Fruit fly (Drosophila melanogaster) whole organism, embryonic: ENCODE results near the gene CG12194.

Experiments used
- CG10209 ChIP-seq: fragments of 200-800 bp; sonication (Bioruptor generic); optimal IDR thresholded peaks from 3 replicates; lab custom pipeline; 2017; ENCODE audit warnings: missing biosample characterization, mild to moderate bottlenecking, missing genetic modification characterization, missing genetic modification reagents
- CG12236 ChIP-seq: fragments of 200-800 bp; sonication (Bioruptor generic); optimal IDR thresholded peaks from 2 replicates; lab custom pipeline; 2016; ENCODE audit warnings: missing biosample characterization, missing genetic modification characterization
- CG12391 ChIP-seq: fragments of 200-800 bp; sonication (Bioruptor generic); optimal IDR thresholded peaks from 3 replicates; lab custom pipeline; 2018; ENCODE audit warnings: missing biosample characterization, mild to moderate bottlenecking, missing genetic modification characterization, moderate library complexity
- CG13287 ChIP-seq: fragments of 200-800 bp; sonication (Bioruptor generic); IDR thresholded peaks from 2 replicates; pipeline ENCODE4 v1.3.6; 2022; ENCODE audit warnings: missing biosample characterization, missing genetic modification characterization; ENCODE audit not compliant: partially characterized antibody
- CG17361 ChIP-seq: fragments of 200-800 bp; sonication (Bioruptor generic); IDR thresholded peaks from 3 replicates; pipeline ENCODE4 v1.3.6; 2022; ENCODE audit warnings: missing biosample characterization, missing genetic modification characterization
- CG2678 ChIP-seq: fragments of 200-800 bp; sonication (Bioruptor generic); optimal IDR thresholded peaks from 3 replicates; lab custom pipeline; 2019; ENCODE audit warnings: missing biosample characterization, mild to moderate bottlenecking, missing genetic modification characterization, moderate library complexity
- CG3065 ChIP-seq: fragments of 200-800 bp; sonication (Bioruptor generic); optimal IDR thresholded peaks from 2 replicates; lab custom pipeline; 2016; ENCODE audit warnings: missing biosample characterization, missing genetic modification characterization
- CG31441 ChIP-seq: fragments of 200-800 bp; sonication (Bioruptor generic); IDR thresholded peaks from 2 replicates; pipeline ENCODE4 v1.3.6; 2022; ENCODE audit warnings: missing biosample characterization, missing genetic modification characterization
- CG32767 ChIP-seq: fragments of 200-800 bp; sonication (Bioruptor generic); IDR thresholded peaks from 2 replicates; pipeline ENCODE4 v1.3.6; 2022; ENCODE audit warnings: missing biosample characterization, missing genetic modification characterization
- CG6175 ChIP-seq: fragments of 200-800 bp; sonication (Bioruptor generic); IDR thresholded peaks from 3 replicates; pipeline ENCODE4 v1.3.6; 2022; ENCODE audit warnings: missing biosample characterization, missing genetic modification characterization
- CG6791 ChIP-seq: fragments of 200-800 bp; sonication (Bioruptor generic); IDR thresholded peaks from 3 replicates; pipeline ENCODE4 v1.3.6; 2022; ENCODE audit warnings: missing biosample characterization, missing genetic modification characterization; ENCODE audit not compliant: partially characterized antibody
- CG7372 ChIP-seq: fragments of 200-800 bp; sonication (Bioruptor generic); IDR thresholded peaks from 2 replicates; pipeline ENCODE4 v1.3.6; 2022; ENCODE audit warnings: missing biosample characterization, missing genetic modification characterization
- CG8359 ChIP-seq: fragments of 200-800 bp; sonication (Bioruptor generic); optimal IDR thresholded peaks from 2 replicates; lab custom pipeline; 2017; ENCODE audit warnings: missing biosample characterization, mild to moderate bottlenecking, missing genetic modification characterization, borderline replicate concordance
- CHES-1-like ChIP-seq: fragments of 200-800 bp; sonication (Bioruptor generic); optimal IDR thresholded peaks from 2 replicates; lab custom pipeline; 2016; ENCODE audit warnings: missing biosample characterization, missing genetic modification characterization
- CoRest ChIP-seq: fragments of 200-800 bp; sonication (Bioruptor generic); optimal IDR thresholded peaks from 3 replicates; lab custom pipeline; 2018; ENCODE audit warnings: missing biosample characterization, mild to moderate bottlenecking, missing genetic modification characterization, moderate library complexity
- D19A ChIP-seq: fragments of 200-800 bp; optimal IDR thresholded peaks from 3 replicates; lab custom pipeline; 2019; ENCODE audit warnings: missing biosample characterization, mild to moderate bottlenecking, missing genetic modification characterization, moderate library complexity
- Dip2 ChIP-seq: fragments of 200-800 bp; sonication (Bioruptor generic); IDR thresholded peaks from 2 replicates; pipeline ENCODE4 v1.3.6; 2022; ENCODE audit warnings: missing biosample characterization, missing genetic modification characterization
- H15 ChIP-seq: fragments of 200-800 bp; sonication (Bioruptor generic); IDR thresholded peaks from 3 replicates; pipeline ENCODE4 v1.3.6; 2022; ENCODE audit warnings: missing biosample characterization, missing genetic modification characterization
- HLH3B ChIP-seq: fragments of 200-800 bp; sonication (Bioruptor generic); IDR thresholded peaks from 2 replicates; pipeline ENCODE4 v1.3.6; 2022; ENCODE audit warnings: missing biosample characterization, missing genetic modification characterization
- HmgD ChIP-seq: fragments of 200-800 bp; sonication (Bioruptor generic); optimal IDR thresholded peaks from 3 replicates; lab custom pipeline; 2016; ENCODE audit warnings: missing biosample characterization, missing genetic modification characterization
- Hr78 ChIP-seq, 2 experiments: fragments of 200-800 bp in 1 of 2; fragments of >200 bp in 1 of 2; sonication (Bioruptor generic) in 1 of 2; optimal IDR thresholded peaks; 2 replicates each; lab custom pipeline; 2017 to 2019; ENCODE audit warnings: missing biosample characterization in 2 of 2, missing genetic modification characterization in 2 of 2, mild to moderate bottlenecking in 1 of 2, moderate library complexity in 1 of 2
- NC2β ChIP-seq: fragments of 200-800 bp; sonication (Bioruptor generic); optimal IDR thresholded peaks from 2 replicates; lab custom pipeline; 2016; ENCODE audit warnings: missing biosample characterization, missing genetic modification characterization
- Nf-YA ChIP-seq: fragments of 200-800 bp; sonication (Bioruptor generic); IDR thresholded peaks from 2 replicates; pipeline ENCODE4 v1.3.6; 2022; ENCODE audit warnings: missing biosample characterization, missing genetic modification characterization
- Pdp1 ChIP-seq, 2 experiments: fragments of 200-800 bp; sonication (Bioruptor generic); optimal IDR thresholded peaks; 3 replicates each; lab custom pipeline; 2016; ENCODE audit warnings: missing biosample characterization in 2 of 2, missing genetic modification characterization in 2 of 2, mild to moderate bottlenecking in 1 of 2, moderate library complexity in 1 of 2
- Poxn ChIP-seq: fragments of 200-800 bp; sonication (Bioruptor generic); IDR thresholded peaks from 2 replicates; pipeline ENCODE4 v1.3.6; 2022; ENCODE audit warnings: missing biosample characterization, missing genetic modification characterization
- Ravus ChIP-seq: fragments of 200-800 bp; sonication (Bioruptor generic); IDR thresholded peaks from 2 replicates; pipeline ENCODE4 v1.3.6; 2022; ENCODE audit warnings: missing biosample characterization, missing genetic modification characterization
- ara ChIP-seq: fragments of 200-800 bp; sonication (Bioruptor generic); IDR thresholded peaks from 2 replicates; pipeline ENCODE4 v1.3.6; 2022; ENCODE audit warnings: missing biosample characterization, missing genetic modification characterization
- az2 ChIP-seq: fragments of 200-800 bp; sonication (Bioruptor generic); optimal IDR thresholded peaks from 3 replicates; lab custom pipeline; 2016; ENCODE audit warnings: missing biosample characterization, missing genetic modification characterization
- bbx ChIP-seq: fragments of 200-800 bp; sonication (Bioruptor generic); IDR thresholded peaks from 2 replicates; pipeline ENCODE4 v1.3.6; 2022; ENCODE audit warnings: missing biosample characterization, missing genetic modification characterization; ENCODE audit not compliant: partially characterized antibody
- bcd ChIP-seq: fragments of 200-800 bp; sonication (Bioruptor generic); optimal IDR thresholded peaks from 2 replicates; lab custom pipeline; 2017; ENCODE audit warnings: missing biosample characterization, mild to moderate bottlenecking, missing genetic modification characterization
- btn ChIP-seq: fragments of 200-800 bp; sonication (Bioruptor generic); optimal IDR thresholded peaks from 2 replicates; lab custom pipeline; 2016; ENCODE audit warnings: missing biosample characterization, missing genetic modification characterization
- cad ChIP-seq: fragments of >200 bp; optimal IDR thresholded peaks from 2 replicates; lab custom pipeline; 2017; ENCODE audit warnings: missing biosample characterization, missing genetic modification characterization
- dmrt11E ChIP-seq: fragments of 200-800 bp; sonication (Bioruptor generic); optimal IDR thresholded peaks from 3 replicates; lab custom pipeline; 2018; ENCODE audit warnings: missing biosample characterization, mild to moderate bottlenecking, missing genetic modification characterization, moderate library complexity
- dpn ChIP-seq, 2 experiments: fragments of 200-800 bp; sonication (Bioruptor generic); optimal IDR thresholded peaks; 3 replicates each; lab custom pipeline; 2016; ENCODE audit warnings: missing biosample characterization in 2 of 2, missing genetic modification characterization in 2 of 2
- emc ChIP-seq: fragments of 200-800 bp; sonication (Bioruptor generic); optimal IDR thresholded peaks from 2 replicates; lab custom pipeline; 2016; ENCODE audit warnings: missing biosample characterization, missing genetic modification characterization
- fd102C ChIP-seq: fragments of 200-800 bp; sonication (Bioruptor generic); optimal IDR thresholded peaks from 2 replicates; lab custom pipeline; 2018; ENCODE audit warnings: missing biosample characterization, mild to moderate bottlenecking, missing genetic modification characterization, moderate library complexity
- fd3F ChIP-seq: fragments of 200-800 bp; sonication (Bioruptor generic); optimal IDR thresholded peaks from 2 replicates; lab custom pipeline; 2018; ENCODE audit warnings: missing biosample characterization, mild to moderate bottlenecking, missing genetic modification characterization, moderate library complexity
- gfzf ChIP-seq: fragments of 200-800 bp; sonication (Bioruptor generic); optimal IDR thresholded peaks from 2 replicates; lab custom pipeline; 2016; ENCODE audit warnings: missing biosample characterization, mild to moderate bottlenecking, missing genetic modification characterization, moderate library complexity
- ind ChIP-seq: fragments of 200-800 bp; sonication (Bioruptor generic); optimal IDR thresholded peaks from 3 replicates; lab custom pipeline; 2016; ENCODE audit warnings: missing biosample characterization, missing genetic modification characterization
- knrl ChIP-seq: fragments of 200-800 bp; sonication (Bioruptor generic); IDR thresholded peaks from 3 replicates; pipeline ENCODE4 v1.3.6; 2022; ENCODE audit warnings: missing biosample characterization, missing genetic modification characterization; ENCODE audit not compliant: partially characterized antibody
- odd ChIP-seq: fragments of 200-800 bp; sonication (Bioruptor generic); optimal IDR thresholded peaks from 2 replicates; lab custom pipeline; 2017; ENCODE audit warnings: missing biosample characterization, mild to moderate bottlenecking, missing genetic modification characterization
- pan ChIP-seq, 4 experiments: fragments of >200 bp in 3 of 4; fragments of 200-800 bp in 1 of 4; sonication (Bioruptor generic) in 1 of 4; optimal IDR thresholded peaks in 3 of 4; IDR thresholded peaks in 1 of 4; 2 replicates each; pipeline versions ENCODE4 v1.3.6 to Lab custom; 2017 to 2022; ENCODE audit warnings: missing biosample characterization in 2 of 4, missing genetic modification characterization in 2 of 4, mixed read lengths in 1 of 4
- pb ChIP-seq: fragments of 200-800 bp; sonication (Bioruptor generic); optimal IDR thresholded peaks from 3 replicates; lab custom pipeline; 2016; ENCODE audit warnings: missing biosample characterization, missing genetic modification characterization
- stwl ChIP-seq: fragments of 200-800 bp; sonication (Bioruptor generic); optimal IDR thresholded peaks from 3 replicates; lab custom pipeline; 2018; ENCODE audit warnings: missing biosample characterization, mild to moderate bottlenecking, missing genetic modification characterization, moderate library complexity
- trem ChIP-seq: fragments of 200-800 bp; optimal IDR thresholded peaks from 3 replicates; lab custom pipeline; 2019; ENCODE audit warnings: missing biosample characterization, mild to moderate bottlenecking, missing genetic modification characterization, moderate library complexity
- unc-4 ChIP-seq: fragments of 200-800 bp; sonication (Bioruptor generic); IDR thresholded peaks from 2 replicates; pipeline ENCODE4 v1.3.6; 2022; ENCODE audit warnings: missing biosample characterization, missing genetic modification characterization; ENCODE audit not compliant: partially characterized antibody
- unpg ChIP-seq: fragments of 200-800 bp; sonication (Bioruptor generic); optimal IDR thresholded peaks from 3 replicates; lab custom pipeline; 2018; ENCODE audit warnings: missing biosample characterization, mild to moderate bottlenecking, missing genetic modification characterization, moderate library complexity
- vfl ChIP-seq: fragments of 200-800 bp; sonication (Bioruptor generic); optimal IDR thresholded peaks from 2 replicates; lab custom pipeline; 2016; ENCODE audit warnings: missing biosample characterization, missing genetic modification characterization
- yki ChIP-seq: fragments of >200 bp; optimal IDR thresholded peaks from 3 replicates; lab custom pipeline; 2018
- zfh1 ChIP-seq: fragments of 200-800 bp; sonication (Bioruptor generic); IDR thresholded peaks from 3 replicates; pipeline ENCODE4 v1.3.6; 2022; ENCODE audit warnings: missing biosample characterization, missing genetic modification characterization

The CG12194 gene

dm6 chr2L:4821319-4821717 is 16.8 kb upstream of the CG12194 start (continued):
- peak; percentile 36 for TF ChIP-seq CG12391
- TF ChIP-seq CG17361, result peak; percentile 90
- TF ChIP-seq H15 (GFP tag; lab: Robert Waterston, UW), result no peak
- no peak for TF ChIP-seq cad
- TF ChIP-seq btn (GFP tag; lab: Kevin White, UChicago), result peak; percentile 5
- TF ChIP-seq odd (GFP tag; lab: Kevin White, UChicago), result peak; percentile 67
- peak; percentile 68 for TF ChIP-seq D19A (tag; lab: Kevin White, UChicago)
- peak; percentile 31; the same call in 1 of the 2 replicates for TF ChIP-seq HLH3B (GFP tag; lab: Robert Waterston, UW)
- TF ChIP-seq ind, result peak; percentile 49
- peak; percentile 31 for TF ChIP-seq CHES-1-like (GFP tag; lab: Kevin White, UChicago)
- peak; percentile 18 for TF ChIP-seq dmrt11E (tag; lab: Kevin White, UChicago)
- TF ChIP-seq vfl (GFP tag; lab: Kevin White, UChicago), result peak; percentile 46
- TF ChIP-seq fd102C (GFP tag; lab: Kevin White, UChicago), result no peak
- no peak for TF ChIP-seq CG3065
- no peak for TF ChIP-seq yki
- TF ChIP-seq Nf-YA (GFP tag; lab: Robert Waterston, UW), result no peak
- TF ChIP-seq az2, result peak; percentile 44
- 0 out of 2 replicates have a peak, but pooled peaks have one; percentile 28 for TF ChIP-seq Dip2 (GFP tag; lab: Robert Waterston, UW)
- no peak for TF ChIP-seq gfzf (GFP tag; lab: Kevin White, UChicago)
- TF ChIP-seq pb, result no peak
- no peak for TF ChIP-seq CG6791
- TF ChIP-seq CG8359 (GFP tag; lab: Kevin White, UChicago), result peak; percentile 22
- TF ChIP-seq CG7372 (GFP tag; lab: Robert Waterston, UW), result peak; percentile 75
- TF ChIP-seq unc-4 (GFP tag; lab: Robert Waterston, UW), result no peak
- no peak for TF ChIP-seq HmgD (GFP tag; lab: Kevin White, UChicago)
- TF ChIP-seq Poxn, result no peak
- TF ChIP-seq fd3F (GFP tag; lab: Kevin White, UChicago), result peak; percentile 46
- TF ChIP-seq Ravus (GFP tag; lab: Robert Waterston, UW), result peak; percentile 34
- TF ChIP-seq CG12236 (GFP tag; lab: Kevin White, UChicago), result no peak
- TF ChIP-seq Hr78 (GFP tag; optimal IDR thresholded peaks at IDR 0.05; lab: Kevin White, UChicago), result peak in 1 of 2 experiments; percentile 4
- TF ChIP-seq NC2β (GFP tag; lab: Kevin White, UChicago), result no peak
- peak; percentile 57; the same call in 1 of the 2 replicates for TF ChIP-seq ara (GFP tag; lab: Robert Waterston, UW)
- TF ChIP-seq emc (GFP tag; lab: Kevin White, UChicago), result peak; percentile 8
- TF ChIP-seq zfh1 (GFP tag; lab: Robert Waterston, UW), result peak; percentile 69
- peak; percentile 25 to 44 for TF ChIP-seq Pdp1 (GFP tag; optimal IDR thresholded peaks at IDR 0.05; lab: Kevin White, UChicago)
- TF ChIP-seq CG13287 (GFP tag; lab: Robert Waterston, UW), result no peak
- peak; percentile 58 for TF ChIP-seq unpg (GFP tag; lab: Kevin White, UChicago)
- peak; percentile 73 for TF ChIP-seq CG10209 (GFP tag; lab: Kevin White, UChicago)
- no peak; the same call in 2 of the 3 replicates for TF ChIP-seq knrl (GFP tag; lab: Robert Waterston, UW)
- no peak for TF ChIP-seq CG6175 (GFP tag; lab: Robert Waterston, UW)
- no peak for TF ChIP-seq stwl (tag; lab: Kevin White, UChicago)
- TF ChIP-seq pan (optimal IDR thresholded peaks at IDR 0.05; lab: Kevin White, UChicago), result no peak
- TF ChIP-seq pan (GFP tag; optimal IDR thresholded peaks at IDR 0.05 in 1 of 2, IDR thresholded peaks at IDR 0.05 in 1 of 2), result peak in 1 of 2 experiments; percentile 66
- TF ChIP-seq CG32767 (GFP tag; lab: Robert Waterston, UW), result no peak; the same call in 1 of the 2 replicates
- peak; percentile 72 for TF ChIP-seq bcd (GFP tag; lab: Kevin White, UChicago)
- peak; percentile 20 to 73 for TF ChIP-seq dpn (GFP tag; optimal IDR thresholded peaks at IDR 0.05; lab: Kevin White, UChicago)
- TF ChIP-seq CoRest (tag; lab: Kevin White, UChicago), result peak; percentile 78
- peak; percentile 82 for TF ChIP-seq CG31441 (GFP tag; lab: Robert Waterston, UW)
- no peak for TF ChIP-seq trem (tag; lab: Kevin White, UChicago)
- no peak for TF ChIP-seq bbx
- peak; percentile 90 for TF ChIP-seq CG2678 (tag; lab: Kevin White, UChicago)
